Fruit fly (Drosophila melanogaster) whole organism, adult: ENCODE results near the gene CG13786.

Experiments used
- CG1620 ChIP-seq: fragments of 200-800 bp; sonication (Bioruptor generic); optimal IDR thresholded peaks from 2 replicates; lab custom pipeline; 2016; ENCODE audit warnings: missing biosample characterization, missing genetic modification characterization
- Clk ChIP-seq: fragments of 200-800 bp; sonication (Bioruptor generic); optimal IDR thresholded peaks from 2 replicates; lab custom pipeline; 2017; ENCODE audit warnings: missing biosample characterization, missing genetic modification characterization
- bab1 ChIP-seq: fragments of 200-800 bp; sonication (Bioruptor generic); optimal IDR thresholded peaks from 3 replicates; lab custom pipeline; 2019; ENCODE audit warnings: missing biosample characterization, mild to moderate bottlenecking, missing genetic modification characterization, moderate library complexity
- pad ChIP-seq: fragments of 200-800 bp; sonication (Bioruptor generic); optimal IDR thresholded peaks from 3 replicates; lab custom pipeline; 2017; ENCODE audit warnings: missing biosample characterization, missing genetic modification characterization, mild to moderate bottlenecking, moderate library complexity, missing genetic modification reagents
- tj ChIP-seq: fragments of 200-800 bp; sonication (Bioruptor generic); optimal IDR thresholded peaks from 3 replicates; lab custom pipeline; 2017; ENCODE audit warnings: missing biosample characterization, mild to moderate bottlenecking, missing genetic modification characterization, moderate library complexity
- toe ChIP-seq: fragments of 200-800 bp; sonication (Bioruptor generic); optimal IDR thresholded peaks from 2 replicates; lab custom pipeline; 2016; ENCODE audit warnings: missing biosample characterization, missing genetic modification characterization

DNA sequence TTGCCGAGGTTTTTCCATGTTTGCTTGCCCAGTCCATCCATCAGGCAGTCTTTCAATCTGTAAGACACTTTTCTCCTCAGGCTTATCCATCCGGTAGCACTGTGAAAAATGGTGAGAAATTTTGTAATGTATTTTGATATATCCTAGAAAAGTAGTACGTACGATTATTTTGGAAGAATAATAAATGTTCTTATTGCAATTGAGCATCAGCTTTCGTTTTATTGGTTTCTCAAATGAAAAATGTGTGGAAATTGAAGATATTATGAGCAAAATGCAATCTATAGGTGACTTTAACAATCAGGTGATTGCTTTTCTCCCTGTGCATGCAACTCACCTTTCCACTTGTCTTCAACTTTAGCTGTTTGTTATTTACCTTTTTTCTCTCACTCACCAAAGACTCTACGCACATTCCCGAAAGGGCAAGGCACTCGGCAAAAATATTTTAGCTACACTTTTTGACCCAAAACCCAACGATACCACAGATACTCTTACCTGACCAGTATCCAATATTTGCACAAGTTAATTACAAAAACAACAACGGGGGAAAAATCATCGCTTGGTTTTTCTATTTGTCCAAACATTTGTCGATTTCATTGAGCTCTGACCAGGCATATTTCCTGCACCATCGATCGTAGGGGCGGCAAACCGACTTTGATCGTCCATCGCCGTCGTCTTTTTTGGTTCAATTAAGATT, 24.9 kb upstream of the CG13786 start:
- no peak for TF ChIP-seq CG1620 (GFP tag; lab: Kevin White, UChicago)
- no peak for TF ChIP-seq Clk (GFP tag; lab: Kevin White, UChicago)
- TF ChIP-seq pad: no peak
- TF ChIP-seq tj (GFP tag; lab: Kevin White, UChicago): no peak
- TF ChIP-seq bab1 (GFP tag; lab: Kevin White, UChicago): no peak
- TF ChIP-seq toe (GFP tag; lab: Kevin White, UChicago): no peak
